Fruit fly (Drosophila melanogaster): ENCODE data around the gene Ref2.

dm6 chr2L:12566886-12567666 is 79.1 kb downstream of the Ref2 start:
- TF ChIP-seq CG8159 (tag; optimal IDR thresholded peaks at IDR 0.05) (no peak), CG17806 (tag; optimal IDR thresholded peaks at IDR 0.05) (no peak)

All from whole organism, pupa.